Worm (Caenorhabditis elegans) whole organism, L4 larva: Measurements from ENCODE around the gene F41G3.19.
"Not testable (repeated sequence)": the region's sequence is repeated elsewhere in the genome, so short reads cannot be mapped to it uniquely, and the experiment has no call there.

Source experiments
- attf-4 ChIP-seq: sonication (generic microtip); optimal IDR thresholded peaks from 3 replicates; lab custom pipeline; 2017; ENCODE audit warnings: missing biosample characterization, missing genetic modification characterization
- daf-19 ChIP-seq: fragments of 200-800 bp; sonication (Bioruptor generic); conservative IDR thresholded peaks from 2 replicates; pipeline ENCODE4 v1.3.6; 2022; ENCODE audit warnings: missing genetic modification characterization, missing compliant biosample characterization
- fos-1 ChIP-seq: fragments of 150-350 bp; optimal IDR thresholded peaks from 2 replicates; lab custom pipeline; 2014; ENCODE audit warnings: missing biosample characterization, missing genetic modification characterization
- jun-1 ChIP-seq: fragments of 150-350 bp; optimal IDR thresholded peaks from 2 replicates; lab custom pipeline; 2014; ENCODE audit warnings: missing biosample characterization, missing genetic modification reagents, missing genetic modification characterization
- lin-15B ChIP-seq: fragments of 150-350 bp; sonication (generic microtip); optimal IDR thresholded peaks from 3 replicates; lab custom pipeline; 2014; ENCODE audit warnings: missing biosample characterization, missing genetic modification characterization
- mdl-1 ChIP-seq, 2 experiments: fragments of 150-350 bp in 1 of 2; sonication (generic microtip) in 1 of 2; optimal IDR thresholded peaks; 2 replicates each; lab custom pipeline; 2014 to 2017; ENCODE audit warnings: missing biosample characterization in 2 of 2, missing genetic modification characterization in 2 of 2
- mep-1 ChIP-seq: fragments of 150-350 bp; sonication (generic microtip); optimal IDR thresholded peaks from 3 replicates; lab custom pipeline; 2014; ENCODE audit warnings: missing biosample characterization, missing genetic modification characterization
- nhr-10 ChIP-seq: fragments of 150-350 bp; optimal IDR thresholded peaks from 2 replicates; lab custom pipeline; 2014; ENCODE audit warnings: missing biosample characterization, missing genetic modification characterization
- nhr-11 ChIP-seq: fragments of 150-350 bp; optimal IDR thresholded peaks from 2 replicates; lab custom pipeline; 2014; ENCODE audit warnings: missing biosample characterization, missing genetic modification characterization
- nhr-237 ChIP-seq: sonication (generic microtip); optimal IDR thresholded peaks from 2 replicates; lab custom pipeline; 2017; ENCODE audit warnings: missing biosample characterization, missing genetic modification characterization
- unc-39 ChIP-seq: sonication (generic microtip); optimal IDR thresholded peaks from 2 replicates; lab custom pipeline; 2017; ENCODE audit warnings: missing biosample characterization, missing genetic modification characterization
- unc-62 ChIP-seq, 3 experiments: fragments of 150-350 bp in 1 of 3; sonication (generic microtip); optimal IDR thresholded peaks in 2 of 3; peaks in 1 of 3; 1 replicate in 1 of 3; 2 replicates in 2 of 3; lab custom pipeline; 2014 to 2017; ENCODE audit warnings: missing biosample characterization in 3 of 3, missing genetic modification characterization in 3 of 3, missing genetic modification reagents in 3 of 3, missing genotype in 1 of 3
- zip-2 ChIP-seq: fragments of 150-350 bp; optimal IDR thresholded peaks from 2 replicates; lab custom pipeline; 2014; ENCODE audit warnings: missing biosample characterization, missing genetic modification characterization
- ztf-11 ChIP-seq: fragments of 150-350 bp; optimal IDR thresholded peaks from 2 replicates; lab custom pipeline; 2014; ENCODE audit warnings: missing biosample characterization, missing genetic modification characterization

DNA sequence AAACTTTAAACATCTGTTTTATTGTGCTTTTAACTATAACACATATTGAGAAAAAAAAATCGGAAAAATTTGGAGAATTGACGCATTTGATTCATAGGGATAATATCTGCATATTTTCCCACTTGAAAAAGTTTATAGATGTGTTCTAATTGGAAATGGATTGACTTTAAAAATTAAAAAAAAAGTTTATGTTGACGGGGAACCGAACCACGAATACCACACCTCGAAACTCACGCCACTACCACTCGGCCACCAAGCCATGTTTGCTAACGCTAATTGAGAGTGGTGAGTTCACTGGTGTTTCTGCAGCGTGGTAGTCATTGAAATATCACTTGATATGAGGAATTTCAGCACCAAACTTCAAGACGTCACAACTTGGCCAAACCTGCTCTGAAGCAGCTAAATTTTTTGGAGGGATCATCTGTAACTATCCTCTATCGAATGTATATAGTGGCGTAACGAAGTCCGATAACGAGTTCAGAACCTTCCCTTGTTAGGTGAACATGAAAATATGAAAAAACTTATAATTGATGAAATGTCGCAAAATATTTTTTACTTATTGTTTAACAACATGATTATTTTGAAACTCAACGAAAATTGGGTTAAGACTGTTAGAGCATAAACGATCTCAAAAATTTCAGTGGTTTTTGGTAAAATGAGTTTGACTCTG, 46.0 kb upstream of the F41G3.19 start:
- TF ChIP-seq daf-19 (GFP tag; lab: Robert Waterston, UW); fos-1 (tag; lab: Kevin White, UChicago); mep-1 (tag; lab: Kevin White, UChicago); attf-4 (tag; lab: Kevin White, UChicago); nhr-11 (tag; lab: Kevin White, UChicago); unc-62 (GFP tag; optimal IDR thresholded peaks at IDR 0.05 in 1 of 2; lab: Kevin White, UChicago); unc-62 (tag; optimal IDR thresholded peaks at IDR 0.05; lab: Kevin White, UChicago); zip-2 (tag; lab: Kevin White, UChicago); nhr-10 (tag; lab: Kevin White, UChicago); mdl-1 (tag; optimal IDR thresholded peaks at IDR 0.05; lab: Kevin White, UChicago); jun-1 (tag; lab: Kevin White, UChicago); nhr-237 (tag; lab: Kevin White, UChicago); lin-15B (tag; lab: Kevin White, UChicago); unc-39; ztf-11: not testable (repeated sequence)
